Fruit fly (Drosophila melanogaster) whole organism, adult: Measurements from ENCODE around the gene CG17681.

ENCODE experiments used
- CG11617 ChIP-seq: fragments of 200-800 bp; sonication (Bioruptor generic); optimal IDR thresholded peaks from 2 replicates; lab custom pipeline; 2017; ENCODE audit warnings: mild to moderate bottlenecking, missing biosample characterization, missing genetic modification reagents, missing genetic modification characterization
- CG12768 ChIP-seq: fragments of 200-800 bp; sonication (Bioruptor generic); optimal IDR thresholded peaks from 2 replicates; lab custom pipeline; 2017; ENCODE audit warnings: missing biosample characterization, missing genetic modification characterization, mild to moderate bottlenecking, moderate library complexity, missing genetic modification reagents
- CG14711 ChIP-seq: fragments of 200-800 bp; sonication (Bioruptor generic); optimal IDR thresholded peaks from 2 replicates; lab custom pipeline; 2018; ENCODE audit warnings: missing biosample characterization, mild to moderate bottlenecking, missing genetic modification characterization, moderate library complexity
- CG1620 ChIP-seq: fragments of 200-800 bp; sonication (Bioruptor generic); optimal IDR thresholded peaks from 2 replicates; lab custom pipeline; 2016; ENCODE audit warnings: missing biosample characterization, missing genetic modification characterization
- CG5204 ChIP-seq: fragments of 200-800 bp; sonication (Bioruptor generic); optimal IDR thresholded peaks from 2 replicates; lab custom pipeline; 2016; ENCODE audit warnings: missing biosample characterization, missing genetic modification characterization
- CG7045 ChIP-seq: fragments of 200-800 bp; sonication (Bioruptor generic); optimal IDR thresholded peaks from 2 replicates; lab custom pipeline; 2017; ENCODE audit warnings: missing biosample characterization, mild to moderate bottlenecking, missing genetic modification characterization
- CG7101 ChIP-seq: fragments of 200-800 bp; sonication (Bioruptor generic); optimal IDR thresholded peaks from 2 replicates; lab custom pipeline; 2018; ENCODE audit warnings: missing biosample characterization, mild to moderate bottlenecking, missing genetic modification characterization, moderate library complexity
- Hr96 ChIP-seq: fragments of 200-800 bp; sonication (Bioruptor generic); optimal IDR thresholded peaks from 2 replicates; lab custom pipeline; 2016; ENCODE audit warnings: missing biosample characterization, missing genetic modification characterization
- bab1 ChIP-seq: fragments of 200-800 bp; sonication (Bioruptor generic); optimal IDR thresholded peaks from 3 replicates; lab custom pipeline; 2019; ENCODE audit warnings: missing biosample characterization, mild to moderate bottlenecking, missing genetic modification characterization, moderate library complexity
- cic ChIP-seq: fragments of 200-800 bp; sonication (Bioruptor generic); optimal IDR thresholded peaks from 2 replicates; lab custom pipeline; 2017; ENCODE audit warnings: missing biosample characterization, mild to moderate bottlenecking, missing genetic modification characterization, moderate library complexity
- cnc ChIP-seq, 2 experiments: fragments of >200 bp; optimal IDR thresholded peaks; 2 replicates each; lab custom pipeline; 2017
- kay ChIP-seq: fragments of 200-800 bp; sonication (Bioruptor generic); peaks from one replicate; lab custom pipeline; 2016; ENCODE audit warnings: missing biosample characterization, missing genetic modification characterization, borderline replicate concordance
- ovo ChIP-seq: fragments of 200-800 bp; sonication (Bioruptor generic); optimal IDR thresholded peaks from 2 replicates; lab custom pipeline; 2016; ENCODE audit warnings: missing biosample characterization, missing genetic modification characterization
- tj ChIP-seq: fragments of 200-800 bp; sonication (Bioruptor generic); optimal IDR thresholded peaks from 3 replicates; lab custom pipeline; 2017; ENCODE audit warnings: missing biosample characterization, mild to moderate bottlenecking, missing genetic modification characterization, moderate library complexity

DNA sequence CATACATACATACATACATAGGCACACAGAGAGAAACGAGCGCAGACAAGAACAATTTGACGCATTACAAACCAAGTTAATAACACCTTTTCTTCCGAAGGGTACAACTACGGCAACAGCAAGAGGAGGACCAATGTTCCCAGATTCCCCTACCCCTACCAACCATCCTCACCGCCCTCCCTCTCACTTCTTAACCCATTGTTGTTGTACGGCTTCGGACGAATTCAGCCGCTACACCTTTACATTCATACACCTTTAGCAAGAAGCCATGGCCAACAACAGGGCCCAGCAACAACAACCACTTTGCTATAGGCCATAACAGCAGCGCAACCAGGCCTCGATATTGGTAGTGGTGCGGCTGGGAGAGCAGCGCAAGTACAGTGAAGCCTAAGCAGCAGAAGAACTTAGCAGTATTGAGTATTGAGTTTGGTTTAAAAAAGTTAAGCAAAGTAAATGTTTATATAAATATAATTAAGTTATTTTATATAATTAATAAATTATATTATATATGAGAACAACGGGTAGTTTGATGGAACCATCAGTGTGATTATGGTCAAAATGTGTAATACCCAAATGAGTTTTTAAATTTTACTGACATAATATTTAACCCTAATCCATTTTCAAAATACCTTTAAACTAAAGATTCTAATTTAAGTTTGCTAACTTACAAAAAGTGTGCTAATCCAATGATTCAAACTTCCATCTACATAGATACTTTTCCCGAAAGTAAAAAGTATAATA lies 2.4 kb upstream of the CG17681 start:
- TF ChIP-seq cic (GFP tag; lab: Kevin White, UChicago) = peak; percentile 22
- TF ChIP-seq Hr96 = no peak
- TF ChIP-seq cnc (optimal IDR thresholded peaks at IDR 0.05; lab: Kevin White, UChicago) = no peak
- TF ChIP-seq CG5204 (GFP tag; lab: Kevin White, UChicago) = no peak
- no peak for TF ChIP-seq CG12768
- TF ChIP-seq ovo = no peak
- no peak for TF ChIP-seq bab1 (GFP tag; lab: Kevin White, UChicago)
- no peak for TF ChIP-seq CG7045 (GFP tag; lab: Kevin White, UChicago)
- TF ChIP-seq CG14711 (tag; lab: Kevin White, UChicago) = no peak
- TF ChIP-seq tj (GFP tag; lab: Kevin White, UChicago) = peak; percentile 7
- no peak for TF ChIP-seq CG11617 (GFP tag; lab: Kevin White, UChicago)
- TF ChIP-seq kay (GFP tag; lab: Kevin White, UChicago) = peak; percentile 31
- no peak for TF ChIP-seq CG7101 (tag; lab: Kevin White, UChicago)
- no peak for TF ChIP-seq CG1620 (GFP tag; lab: Kevin White, UChicago)
